Worm (Caenorhabditis elegans) whole organism, young adult: Measurements from ENCODE around the gene K07F5.8.

ENCODE experiments used
- B0019.2 ChIP-seq: fragments of 200-800 bp; sonication (Bioruptor generic); conservative IDR thresholded peaks from 2 replicates; pipeline ENCODE4 v1.3.6; 2022; ENCODE audit warnings: missing genetic modification reagents, missing genetic modification characterization, missing compliant biosample characterization
- ZK185.1 ChIP-seq: sonication (generic microtip); optimal IDR thresholded peaks from 2 replicates; lab custom pipeline; 2016; ENCODE audit warnings: mild to moderate bottlenecking, missing genetic modification characterization, missing compliant biosample characterization; ENCODE audit not compliant: poor library complexity, severe bottlenecking
- ama-1 ChIP-seq, 3 experiments: fragments of 150-350 bp in 1 of 3; sonication (generic microtip) in 2 of 3; optimal IDR thresholded peaks; 2 replicates each; lab custom pipeline; 2014 to 2018; ENCODE audit warnings: missing biosample characterization in 2 of 3, missing genetic modification characterization in 2 of 3, missing genetic modification reagents in 2 of 3
- cebp-2 ChIP-seq: fragments of 200-800 bp; sonication (Bioruptor generic); IDR thresholded peaks from 2 replicates; pipeline ENCODE4 v1.3.6; 2022; ENCODE audit warnings: missing genetic modification characterization, missing compliant biosample characterization
- egl-44 ChIP-seq: fragments of 200-800 bp; sonication (Bioruptor generic); IDR thresholded peaks from 2 replicates; pipeline ENCODE4 v1.3.6; 2022; ENCODE audit warnings: missing genetic modification reagents, missing genetic modification characterization, missing compliant biosample characterization
- sea-2 ChIP-seq: fragments of 200-800 bp; sonication (Bioruptor generic); IDR thresholded peaks from 2 replicates; pipeline ENCODE4 v1.3.6; 2022; ENCODE audit warnings: missing genetic modification characterization, missing compliant biosample characterization
- sptf-2 ChIP-seq: fragments of 200-800 bp; sonication (Bioruptor generic); optimal IDR thresholded peaks from 2 replicates; lab custom pipeline; 2018; ENCODE audit warnings: mild to moderate bottlenecking, missing genetic modification characterization, missing compliant biosample characterization
- tlf-1 ChIP-seq: fragments of 200-800 bp; sonication (Bioruptor generic); optimal IDR thresholded peaks from 2 replicates; lab custom pipeline; 2018; ENCODE audit warnings: mild to moderate bottlenecking, missing genetic modification characterization, missing compliant biosample characterization

ce11 chrIV:9891938-9892337, 42.4 kb upstream of the K07F5.8 start, which contains the start of gene F32B6.4:
- TF ChIP-seq sea-2 (GFP tag; lab: Robert Waterston, UW) = no peak
- TF ChIP-seq ZK185.1 = no peak
- no peak for TF ChIP-seq B0019.2 (GFP tag; lab: Robert Waterston, UW)
- TF ChIP-seq tlf-1 = no peak
- no peak for TF ChIP-seq sptf-2
- no peak for TF ChIP-seq cebp-2
- no peak for TF ChIP-seq ama-1 (optimal IDR thresholded peaks at IDR 0.05; lab: Kevin White, UChicago)
- no peak for TF ChIP-seq ama-1 (GFP tag; optimal IDR thresholded peaks at IDR 0.05; lab: Kevin White, UChicago)
- no peak for TF ChIP-seq egl-44 (GFP tag; lab: Robert Waterston, UW)
